ENCODE assay signal across 1 fruit fly cellular context in the genomic region with DNA sequence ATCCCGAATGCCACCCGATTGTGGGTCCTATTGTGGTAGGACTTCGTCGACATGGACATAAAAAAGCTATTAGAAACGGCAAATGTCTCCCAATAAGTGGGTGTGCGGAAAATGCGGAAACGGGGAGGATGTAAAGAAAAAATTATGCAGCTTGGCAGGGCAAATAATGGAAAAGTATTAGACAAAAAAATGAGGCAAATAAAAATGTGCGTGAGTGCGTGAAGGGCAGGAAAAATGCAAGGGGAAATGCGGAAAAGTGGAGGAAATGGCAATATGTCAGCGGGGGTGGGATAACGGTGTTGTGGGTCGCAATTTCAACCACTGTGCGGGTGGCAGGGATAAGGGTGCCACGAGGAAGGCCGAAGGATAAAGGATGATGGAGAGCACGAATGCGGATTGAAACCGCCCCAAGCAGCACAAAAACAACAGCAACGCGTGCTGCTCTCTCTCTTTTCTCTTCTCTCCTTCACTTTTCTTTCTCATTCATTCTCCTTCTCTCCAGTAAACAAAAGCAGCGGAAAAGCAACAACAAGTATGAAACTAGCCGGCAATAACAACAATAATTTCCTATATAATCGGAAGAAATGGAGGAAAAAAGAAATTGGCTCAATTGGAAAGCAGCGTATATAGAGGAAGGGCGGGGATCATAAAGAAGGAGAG.
TF ChIP-seq lines count a peak whose summit lies in the region.

No protein-coding gene starts in this region.

TF ChIP-seq in whole organism, embryonic, 481 proteins besides CTCF, POLR2A, EP300 and RAD21 (continued from another document):
- TF ChIP-seq zf30C (GFP tag; optimal IDR thresholded peaks at IDR 0.05; lab: Kevin White, UChicago) = no peak
- TF ChIP-seq Ptx1 (GFP tag; IDR thresholded peaks at IDR 0.05; lab: Robert Waterston, UW) = 0 out of 2 replicates have a peak, but pooled peaks have one; percentile 12
- TF ChIP-seq CG4707 (GFP tag; optimal IDR thresholded peaks at IDR 0.05; lab: Kevin White, UChicago) = no peak
- TF ChIP-seq CG15696 (tag; optimal IDR thresholded peaks at IDR 0.05; lab: Kevin White, UChicago) = no peak
- TF ChIP-seq CG5953 (GFP tag; IDR thresholded peaks at IDR 0.05; lab: Robert Waterston, UW) = no peak
- no peak for TF ChIP-seq CG18619 (GFP tag; optimal IDR thresholded peaks at IDR 0.05; lab: Kevin White, UChicago)
- no peak for TF ChIP-seq CG10147 (GFP tag; optimal IDR thresholded peaks at IDR 0.05; lab: Kevin White, UChicago)
- peak; percentile 81 for TF ChIP-seq abd-A (tag; optimal IDR thresholded peaks at IDR 0.05; lab: Kevin White, UChicago)
- TF ChIP-seq Sin3A (optimal IDR thresholded peaks at IDR 0.05; lab: Kevin White, UChicago) = no peak
- TF ChIP-seq cato (GFP tag; optimal IDR thresholded peaks at IDR 0.05; lab: Kevin White, UChicago; ENCODE audit: borderline replicate concordance) = no peak
- TF ChIP-seq dan (GFP tag; IDR thresholded peaks at IDR 0.05; lab: Robert Waterston, UW) = no peak
- no peak for TF ChIP-seq CG11093 (GFP tag; IDR thresholded peaks at IDR 0.05; lab: Robert Waterston, UW)
- peak; percentile 46 for TF ChIP-seq Med (GFP tag; lab: Kevin White, UChicago)
- TF ChIP-seq sima (GFP tag; optimal IDR thresholded peaks at IDR 0.05; lab: Kevin White, UChicago) = no peak
- no peak for TF ChIP-seq CG10366 (GFP tag; IDR thresholded peaks at IDR 0.05; lab: Robert Waterston, UW)
- TF ChIP-seq Mes4 (GFP tag; optimal IDR thresholded peaks at IDR 0.05; lab: Kevin White, UChicago) = no peak
- no peak for TF ChIP-seq ems (GFP tag; optimal IDR thresholded peaks at IDR 0.05; lab: Kevin White, UChicago)
- no peak for TF ChIP-seq disco-r (GFP tag; optimal IDR thresholded peaks at IDR 0.05; lab: Kevin White, UChicago)
- TF ChIP-seq CG3726 (GFP tag; IDR thresholded peaks at IDR 0.05; lab: Robert Waterston, UW) = no peak
- no peak for TF ChIP-seq Hmr (GFP tag; optimal IDR thresholded peaks at IDR 0.05; lab: Kevin White, UChicago)
- TF ChIP-seq Side (GFP tag; optimal IDR thresholded peaks at IDR 0.05; lab: Kevin White, UChicago) = no peak
- peak; percentile 66; the same call in 1 of the 2 replicates for TF ChIP-seq seq (GFP tag; IDR thresholded peaks at IDR 0.05; lab: Robert Waterston, UW)
- TF ChIP-seq CG7271 (tag; optimal IDR thresholded peaks at IDR 0.05; lab: Kevin White, UChicago) = no peak
- no peak for TF ChIP-seq CG2875 (GFP tag; optimal IDR thresholded peaks at IDR 0.05; lab: Kevin White, UChicago)
- TF ChIP-seq CG18476 (GFP tag; optimal IDR thresholded peaks at IDR 0.05; lab: Kevin White, UChicago) = no peak
- no peak for TF ChIP-seq Sry-β (GFP tag; optimal IDR thresholded peaks at IDR 0.05; lab: Kevin White, UChicago)
- no peak for TF ChIP-seq nau (GFP tag; optimal IDR thresholded peaks at IDR 0.05; lab: Kevin White, UChicago)
- no peak for TF ChIP-seq Stat92E (GFP tag; optimal IDR thresholded peaks at IDR 0.05; lab: Kevin White, UChicago)
- TF ChIP-seq croc (GFP tag; conservative IDR thresholded peaks at IDR 0.05; lab: Robert Waterston, UW) = no peak
- no peak for TF ChIP-seq CG7357 (GFP tag; IDR thresholded peaks at IDR 0.05; lab: Robert Waterston, UW)
- no peak for TF ChIP-seq chn (GFP tag; optimal IDR thresholded peaks at IDR 0.05; lab: Kevin White, UChicago)
- TF ChIP-seq CG15479 (GFP tag; optimal IDR thresholded peaks at IDR 0.05; lab: Kevin White, UChicago) = no peak
- TF ChIP-seq D19A (tag; optimal IDR thresholded peaks at IDR 0.05; lab: Kevin White, UChicago) = no peak
- TF ChIP-seq Camta (GFP tag; optimal IDR thresholded peaks at IDR 0.05; lab: Kevin White, UChicago) = no peak
- TF ChIP-seq pros (GFP tag; optimal IDR thresholded peaks at IDR 0.05; lab: Kevin White, UChicago) = peak; percentile 90
- no peak for TF ChIP-seq knrl (GFP tag; IDR thresholded peaks at IDR 0.05; lab: Robert Waterston, UW; ENCODE audit: partially characterized antibody)
- no peak for TF ChIP-seq emc (GFP tag; optimal IDR thresholded peaks at IDR 0.05; lab: Kevin White, UChicago)
- no peak for TF ChIP-seq Fer2 (tag; optimal IDR thresholded peaks at IDR 0.05; lab: Kevin White, UChicago)
- TF ChIP-seq Deaf1 (tag; optimal IDR thresholded peaks at IDR 0.05; lab: Kevin White, UChicago) = peak; percentile 74
- no peak for TF ChIP-seq Doc2 (GFP tag; IDR thresholded peaks at IDR 0.05; lab: Robert Waterston, UW)
- TF ChIP-seq pzg (GFP tag; optimal IDR thresholded peaks at IDR 0.05; lab: Kevin White, UChicago) = no peak
- TF ChIP-seq Adf1 (GFP tag; IDR thresholded peaks at IDR 0.05; lab: Robert Waterston, UW) = no peak
- TF ChIP-seq CG8944 (GFP tag; optimal IDR thresholded peaks at IDR 0.05; lab: Kevin White, UChicago) = no peak
- peak; percentile 51 for TF ChIP-seq nerfin-1 (tag; optimal IDR thresholded peaks at IDR 0.05; lab: Kevin White, UChicago)
- TF ChIP-seq TFAM (GFP tag; optimal IDR thresholded peaks at IDR 0.05; lab: Kevin White, UChicago) = no peak
- TF ChIP-seq luna (GFP tag; optimal IDR thresholded peaks at IDR 0.05; lab: Kevin White, UChicago) = no peak
- no peak for TF ChIP-seq CG15269 (tag; optimal IDR thresholded peaks at IDR 0.05; lab: Kevin White, UChicago)
- no peak for TF ChIP-seq da (GFP tag; optimal IDR thresholded peaks at IDR 0.05; lab: Kevin White, UChicago)
- TF ChIP-seq Fer1 (GFP tag; optimal IDR thresholded peaks at IDR 0.05; lab: Kevin White, UChicago) = no peak
